Worm (Caenorhabditis elegans) whole organism, L4/young adult: ENCODE results near the gene ZC443.3.

Experiments
- W03F9.2 ChIP-seq: fragments of 150-350 bp; optimal IDR thresholded peaks from 2 replicates; lab custom pipeline; 2014; ENCODE audit warnings: missing biosample characterization, missing genetic modification characterization
- dao-5 ChIP-seq: sonication (generic microtip); optimal IDR thresholded peaks from 2 replicates; lab custom pipeline; 2016; ENCODE audit warnings: missing genotype, missing genetic modification characterization, moderate library complexity, missing compliant biosample characterization
- him-1 ChIP-seq: sonication (generic microtip); optimal IDR thresholded peaks from 2 replicates; lab custom pipeline; 2016; ENCODE audit warnings: missing genotype, missing genetic modification reagents, missing genetic modification characterization, missing compliant biosample characterization

DNA sequence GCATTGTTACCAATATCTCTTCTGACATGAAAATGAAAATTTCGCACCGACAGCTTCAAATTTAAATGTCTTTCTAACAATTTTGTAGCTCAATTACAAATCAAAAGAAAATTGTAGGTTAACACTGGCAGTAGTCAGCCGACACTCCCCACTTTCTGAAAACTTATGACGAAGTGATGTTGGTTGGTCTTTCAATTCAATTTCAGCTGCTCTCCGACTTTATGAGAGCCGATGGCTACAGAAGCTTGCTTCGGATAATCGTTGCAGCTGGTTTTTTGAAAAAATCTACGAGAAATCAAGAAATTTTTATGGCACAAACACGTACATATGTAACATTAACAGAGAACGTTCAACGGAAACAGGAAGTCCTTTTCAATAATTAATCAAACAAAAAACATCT is 29.1 kb downstream of the ZC443.3 start, which contains the start of gene sre-20:
- TF ChIP-seq W03F9.2 (tag; lab: Kevin White, UChicago) (no peak), him-1 (no peak), dao-5 (tag; lab: Kevin White, UChicago) (no peak)
